Worm (Caenorhabditis elegans) whole organism, late embryonic: ENCODE data around the gene mct-3.

Source experiments
- T23F11.4 ChIP-seq: fragments of 200-800 bp; sonication (Bioruptor generic); optimal IDR thresholded peaks from 2 replicates; lab custom pipeline; 2018; ENCODE audit warnings: mild to moderate bottlenecking, missing genetic modification characterization, missing compliant biosample characterization
- Y22D7AL.16 ChIP-seq: sonication (generic microtip); optimal IDR thresholded peaks from 2 replicates; lab custom pipeline; 2016; ENCODE audit warnings: missing genetic modification characterization, missing compliant biosample characterization
- ceh-18 ChIP-seq: sonication (generic microtip); optimal IDR thresholded peaks from 2 replicates; lab custom pipeline; 2016; ENCODE audit warnings: missing genetic modification characterization, missing compliant biosample characterization
- ceh-19 ChIP-seq: fragments of 200-800 bp; sonication (Bioruptor generic); optimal IDR thresholded peaks from 2 replicates; lab custom pipeline; 2018; ENCODE audit warnings: mild to moderate bottlenecking, missing genetic modification characterization, missing compliant biosample characterization
- ceh-22 ChIP-seq: sonication (generic microtip); optimal IDR thresholded peaks from 2 replicates; lab custom pipeline; 2017; ENCODE audit warnings: missing biosample characterization, missing genetic modification characterization
- ceh-24 ChIP-seq: sonication (generic microtip); optimal IDR thresholded peaks from 2 replicates; lab custom pipeline; 2016; ENCODE audit warnings: mild to moderate bottlenecking, missing genetic modification characterization, missing compliant biosample characterization
- ceh-34 ChIP-seq: sonication (generic microtip); optimal IDR thresholded peaks from 2 replicates; lab custom pipeline; 2016; ENCODE audit warnings: mild to moderate bottlenecking, missing genetic modification characterization, missing compliant biosample characterization
- ceh-45 ChIP-seq: fragments of 200-800 bp; sonication (Bioruptor generic); IDR thresholded peaks from 2 replicates; pipeline ENCODE4 v1.3.6; 2022; ENCODE audit warnings: missing genetic modification reagents, missing genetic modification characterization, missing compliant biosample characterization
- ceh-48 ChIP-seq: sonication (generic microtip); optimal IDR thresholded peaks from 2 replicates; lab custom pipeline; 2016; ENCODE audit warnings: missing genetic modification characterization, inconsistent platforms, missing compliant biosample characterization
- ceh-6 ChIP-seq: fragments of 200-800 bp; sonication (Bioruptor generic); optimal IDR thresholded peaks from 2 replicates; lab custom pipeline; 2018; ENCODE audit warnings: mild to moderate bottlenecking, missing genetic modification characterization, missing compliant biosample characterization
- ceh-9 ChIP-seq: sonication (generic microtip); optimal IDR thresholded peaks from 2 replicates; lab custom pipeline; 2016; ENCODE audit warnings: mild to moderate bottlenecking, missing genetic modification characterization, inconsistent platforms, missing compliant biosample characterization
- dve-1 ChIP-seq: sonication (generic microtip); optimal IDR thresholded peaks from 2 replicates; lab custom pipeline; 2017; ENCODE audit warnings: antibody characterized with exemption, mild to moderate bottlenecking, missing genetic modification characterization, missing compliant biosample characterization
- ets-4 ChIP-seq: sonication (generic microtip); optimal IDR thresholded peaks from 2 replicates; lab custom pipeline; 2016; ENCODE audit warnings: missing genetic modification characterization, missing compliant biosample characterization
- fkh-10 ChIP-seq: fragments of 150-350 bp; optimal IDR thresholded peaks from 2 replicates; lab custom pipeline; 2014; ENCODE audit warnings: missing biosample characterization, missing genetic modification reagents, missing genetic modification characterization
- fkh-6 ChIP-seq: sonication (generic microtip); optimal IDR thresholded peaks from 2 replicates; lab custom pipeline; 2016; ENCODE audit warnings: missing genetic modification characterization, missing compliant biosample characterization
- hlh-30 ChIP-seq: sonication (generic microtip); optimal IDR thresholded peaks from 2 replicates; lab custom pipeline; 2017; ENCODE audit warnings: antibody characterized with exemption, missing genetic modification characterization, missing compliant biosample characterization; ENCODE audit not compliant: insufficient read depth
- hlh-6 ChIP-seq: sonication (generic microtip); optimal IDR thresholded peaks from 2 replicates; lab custom pipeline; 2016; ENCODE audit warnings: missing genotype, missing genetic modification characterization, missing compliant biosample characterization
- hlh-8 ChIP-seq: sonication (generic microtip); optimal IDR thresholded peaks from 2 replicates; lab custom pipeline; 2016; ENCODE audit warnings: missing genotype, missing genetic modification characterization, missing compliant biosample characterization
- odd-2 ChIP-seq: sonication (generic microtip); optimal IDR thresholded peaks from 2 replicates; lab custom pipeline; 2017; ENCODE audit warnings: antibody characterized with exemption, mild to moderate bottlenecking, missing genetic modification characterization, missing compliant biosample characterization
- pat-9 ChIP-seq: fragments of 200-800 bp; sonication (Bioruptor generic); optimal IDR thresholded peaks from 2 replicates; lab custom pipeline; 2018; ENCODE audit warnings: mild to moderate bottlenecking, missing genetic modification characterization, moderate library complexity, missing compliant biosample characterization
- pha-2 ChIP-seq: sonication (generic microtip); optimal IDR thresholded peaks from 2 replicates; lab custom pipeline; 2017; ENCODE audit warnings: mild to moderate bottlenecking, missing genetic modification characterization, missing compliant biosample characterization
- ref-2 ChIP-seq: sonication (generic microtip); optimal IDR thresholded peaks from 2 replicates; lab custom pipeline; 2016; ENCODE audit warnings: missing genetic modification characterization, missing compliant biosample characterization
- sdc-2 ChIP-seq: sonication (generic microtip); optimal IDR thresholded peaks from 2 replicates; lab custom pipeline; 2016; ENCODE audit warnings: missing genotype, missing genetic modification characterization, missing compliant biosample characterization
- unc-42 ChIP-seq: sonication (generic microtip); optimal IDR thresholded peaks from 2 replicates; lab custom pipeline; 2016; ENCODE audit warnings: missing genotype, missing genetic modification characterization, missing compliant biosample characterization
- unc-55 ChIP-seq: sonication (generic microtip); optimal IDR thresholded peaks from 2 replicates; lab custom pipeline; 2017; ENCODE audit warnings: missing biosample characterization, missing genetic modification reagents, missing genetic modification characterization

mct-3 gene

ce11 chrX:13893256-13893655 lies 40.5 kb downstream of the mct-3 start, which contains the start of gene sra-37:
TSS of gene sra-37 (minus strand) at chrX:13893356.
- TF ChIP-seq pha-2 (no peak), ceh-18 (tag; lab: Kevin White, UChicago) (no peak), ceh-22 (no peak), hlh-30 (no peak), unc-55 (GFP tag; lab: Kevin White, UChicago) (no peak), hlh-6 (tag; lab: Kevin White, UChicago) (no peak), ceh-48 (tag; lab: Kevin White, UChicago) (no peak), fkh-6 (tag; lab: Kevin White, UChicago) (no peak), dve-1 (tag; lab: Kevin White, UChicago) (no peak), ceh-6 (no peak), sdc-2 (no peak), ceh-24 (tag; lab: Kevin White, UChicago) (no peak), ceh-45 (GFP tag; lab: Robert Waterston, UW) (no peak), odd-2 (tag; lab: Kevin White, UChicago) (no peak), ceh-9 (tag; lab: Kevin White, UChicago) (no peak)

DNA sequence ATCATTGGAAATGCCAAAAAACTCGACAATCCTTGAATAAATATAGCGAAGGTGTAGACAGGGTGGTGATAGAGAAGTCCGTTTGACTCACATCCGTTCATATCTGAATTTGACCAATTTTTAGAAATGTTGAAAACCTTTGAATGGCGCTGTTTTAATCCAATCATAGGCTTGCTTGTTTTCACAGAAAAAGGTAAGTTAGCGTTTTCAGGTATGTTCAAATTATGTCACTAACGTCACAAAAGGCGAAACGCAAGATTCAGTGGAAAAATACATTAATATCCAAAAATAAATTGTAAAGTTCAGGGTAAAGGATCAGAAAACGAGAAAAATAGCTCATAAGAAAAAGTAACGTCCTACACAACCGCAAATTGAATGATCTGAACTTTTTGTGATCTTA lies 47.3 kb downstream of the mct-3 start, which contains the start of gene sra-38:
sra-38 (minus strand) TSS at position 101 of the 400 bp plus-strand sequence.
- TF ChIP-seq ceh-9 (tag; lab: Kevin White, UChicago): no peak

DNA sequence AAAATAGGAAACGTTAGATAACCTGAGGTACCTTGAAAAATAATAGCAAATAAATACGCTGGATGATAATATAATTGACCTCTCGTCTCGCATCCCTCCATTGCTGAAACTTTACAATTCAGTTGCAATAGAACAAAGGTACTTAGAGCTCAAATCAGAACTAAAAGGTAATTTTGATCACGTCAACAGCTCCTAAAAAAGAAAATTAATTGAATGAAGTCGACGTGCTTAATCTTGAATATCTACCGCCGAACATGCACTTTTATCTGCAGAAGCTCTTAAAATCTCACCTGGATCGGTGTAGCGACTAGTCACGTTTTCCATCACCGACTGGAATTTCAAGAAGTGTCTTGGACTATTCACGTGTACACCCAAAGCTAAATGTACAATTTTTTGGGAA lies 50.6 kb downstream of the mct-3 start, which contains the start of gene sra-39:
sra-39 (minus strand) TSS at position 101 of the 400 bp plus-strand sequence.
- TF ChIP-seq ref-2 (no peak), fkh-10 (GFP tag; lab: Kevin White, UChicago) (no peak), ceh-19 (GFP tag; lab: Kevin White, UChicago) (no peak), Y22D7AL.16 (tag; lab: Kevin White, UChicago) (no peak), ets-4 (tag; lab: Kevin White, UChicago) (no peak), pat-9 (no peak), ceh-34 (tag; lab: Kevin White, UChicago) (no peak)
- TF ChIP-seq, all 69 proteins: peak for 0

DNA sequence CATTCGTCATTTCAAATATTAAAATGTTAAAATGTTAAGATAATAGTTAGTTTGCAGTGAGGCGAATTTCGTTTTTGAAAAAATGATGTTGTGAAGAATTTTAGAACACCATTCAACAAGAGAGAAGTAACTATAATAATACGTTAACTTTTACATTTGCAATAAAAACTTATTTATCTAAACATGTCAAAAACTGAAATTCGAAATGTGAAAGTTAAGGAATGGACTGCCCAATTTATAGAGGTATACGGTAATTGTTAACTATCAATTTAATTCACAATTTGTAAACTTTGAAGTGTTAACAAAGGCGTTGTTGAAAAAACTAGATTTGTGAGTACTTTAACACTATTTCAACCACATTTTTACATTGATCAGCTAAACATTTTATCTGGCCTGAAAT lies 51.1 kb downstream of the mct-3 start:
- TF ChIP-seq ceh-34 (tag; lab: Kevin White, UChicago): no peak
- TF ChIP-seq T23F11.4 (GFP tag; lab: Kevin White, UChicago): no peak
- no peak for TF ChIP-seq unc-42 (tag; lab: Kevin White, UChicago)
- TF ChIP-seq hlh-8: no peak
- TF ChIP-seq odd-2 (tag; lab: Kevin White, UChicago): no peak
- TF ChIP-seq pha-2: no peak
- TF ChIP-seq hlh-6 (tag; lab: Kevin White, UChicago): no peak
- no peak for TF ChIP-seq ceh-45 (GFP tag; lab: Robert Waterston, UW)
